Worm (Caenorhabditis elegans) whole organism, dauer: ENCODE results near the gene wrm-1.

Experiments used
- unc-62 ChIP-seq: sonication (generic microtip); optimal IDR thresholded peaks from 2 replicates; lab custom pipeline; 2017; ENCODE audit warnings: missing biosample characterization, missing genetic modification reagents, missing genetic modification characterization

The wrm-1 gene

ce11 chrIII:5706077-5706627 lies 16.5 kb upstream of the wrm-1 start, which contains the start of gene rpl-23:
rpl-23 (minus strand) TSS chrIII:5706127.
- no peak for TF ChIP-seq unc-62 (GFP tag; lab: Kevin White, UChicago)

ce11 chrIII:5707546-5707945 lies 15.1 kb upstream of the wrm-1 start:
- no peak for TF ChIP-seq unc-62 (GFP tag; lab: Kevin White, UChicago)

ce11 chrIII:5708024-5708423 lies 14.6 kb upstream of the wrm-1 start:
- no peak for TF ChIP-seq unc-62 (GFP tag; lab: Kevin White, UChicago)

- no peak for TF ChIP-seq unc-62 (GFP tag; lab: Kevin White, UChicago)
These were observed 13.4 kb upstream of the wrm-1 start, which contains the start of gene hpo-28 for ce11 chrIII:5709224-5709623. hpo-28 (minus strand) TSS chrIII:5709324.

ce11 chrIII:5710045-5710444 lies 12.6 kb upstream of the wrm-1 start, which contains the start of gene B0336.12:
B0336.12 (minus strand) TSS chrIII:5710145.
- TF ChIP-seq unc-62 (GFP tag; lab: Kevin White, UChicago), result no peak

- no peak for TF ChIP-seq unc-62 (GFP tag; lab: Kevin White, UChicago)
These were observed 12.0 kb upstream of the wrm-1 start for ce11 chrIII:5710676-5711075.

- no peak for TF ChIP-seq unc-62 (GFP tag; lab: Kevin White, UChicago)
These were observed 11.4 kb upstream of the wrm-1 start, which contains the start of gene rbm-26 for ce11 chrIII:5711242-5711641. rbm-26 (plus strand) TSS chrIII:5711542.

- TF ChIP-seq unc-62 (GFP tag; lab: Kevin White, UChicago), result no peak
These were observed 10.6 kb upstream of the wrm-1 start for ce11 chrIII:5711881-5712643.

- no peak for TF ChIP-seq unc-62 (GFP tag; lab: Kevin White, UChicago)
These were observed 8.2 kb upstream of the wrm-1 start, which contains the start of gene arf-1 for ce11 chrIII:5714230-5714983. arf-1 (plus strand) TSS chrIII:5714886.

ce11 chrIII:5714984-5715454 lies 7.6 kb upstream of the wrm-1 start:
- TF ChIP-seq unc-62 (GFP tag; lab: Kevin White, UChicago), result no peak

ce11 chrIII:5715467-5715866 lies 7.2 kb upstream of the wrm-1 start:
- no peak for TF ChIP-seq unc-62 (GFP tag; lab: Kevin White, UChicago)

- TF ChIP-seq unc-62 (GFP tag; lab: Kevin White, UChicago), result no peak
These were observed 5.4 kb upstream of the wrm-1 start for ce11 chrIII:5717173-5717748.

ce11 chrIII:5718385-5718784 lies 4.3 kb upstream of the wrm-1 start:
- no peak for TF ChIP-seq unc-62 (GFP tag; lab: Kevin White, UChicago)

- no peak for TF ChIP-seq unc-62 (GFP tag; lab: Kevin White, UChicago)
These were observed 3.4 kb upstream of the wrm-1 start for ce11 chrIII:5719105-5719831.

- no peak for TF ChIP-seq unc-62 (GFP tag; lab: Kevin White, UChicago)
These were observed 2.8 kb upstream of the wrm-1 start for ce11 chrIII:5719832-5720194.
